Worm (Caenorhabditis elegans) whole organism, midembryonic: ENCODE measurements around the gene lim-8.

Experiments
- T22C8.4 ChIP-seq: fragments of 200-800 bp; sonication (Bioruptor generic); IDR thresholded peaks from 2 replicates; pipeline ENCODE4 v1.3.6; 2022; ENCODE audit warnings: missing genetic modification characterization, missing compliant biosample characterization
- flt-1 ChIP-seq: fragments of 200-800 bp; sonication (Bioruptor generic); IDR thresholded peaks from 2 replicates; pipeline ENCODE4 v1.3.6; 2022; ENCODE audit warnings: missing genetic modification characterization, missing compliant biosample characterization
- klf-2 ChIP-seq: fragments of 200-800 bp; sonication (Bioruptor generic); conservative IDR thresholded peaks from 2 replicates; pipeline ENCODE4 v1.3.6; 2022; ENCODE audit warnings: missing genetic modification reagents, missing genetic modification characterization, missing compliant biosample characterization
- med-1 ChIP-seq: sonication (generic microtip); optimal IDR thresholded peaks from 2 replicates; lab custom pipeline; 2017; ENCODE audit warnings: missing genetic modification characterization, mild to moderate bottlenecking, missing compliant biosample characterization, antibody characterized with exemption, missing genetic modification reagents; ENCODE audit not compliant: insufficient read depth
- tab-1 ChIP-seq: fragments of 200-800 bp; sonication (Bioruptor generic); IDR thresholded peaks from 2 replicates; pipeline ENCODE4 v1.3.6; 2022; ENCODE audit warnings: missing genetic modification characterization, missing compliant biosample characterization
- ztf-23 ChIP-seq: fragments of 200-800 bp; sonication (Bioruptor generic); IDR thresholded peaks from 2 replicates; pipeline ENCODE4 v1.3.6; 2022; ENCODE audit warnings: missing genetic modification reagents, missing genetic modification characterization, missing compliant biosample characterization

DNA sequence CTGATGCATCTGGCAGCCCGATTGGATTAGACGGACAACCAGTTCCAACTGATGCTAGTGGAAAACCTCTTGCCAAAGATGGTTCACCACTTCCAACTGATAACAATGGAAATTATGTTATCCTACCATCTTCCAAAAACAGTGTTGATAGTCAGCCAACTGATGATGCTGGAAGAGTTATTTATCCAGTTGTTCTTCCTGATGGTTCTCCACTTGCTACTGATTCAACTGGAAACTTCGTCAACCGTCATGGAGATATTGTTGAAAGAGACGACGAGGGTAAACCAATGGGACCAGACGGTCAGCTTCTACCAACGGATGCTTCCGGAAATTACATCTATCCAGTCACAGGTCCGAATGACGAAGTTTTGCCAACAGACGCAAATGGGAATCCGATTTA lies 45.8 kb upstream of the lim-8 start:
- TF ChIP-seq med-1 (GFP tag; lab: Kevin White, UChicago): no peak
- no peak for TF ChIP-seq flt-1 (GFP tag; lab: Robert Waterston, UW)
- no peak for TF ChIP-seq tab-1 (GFP tag; lab: Robert Waterston, UW)
- no peak for TF ChIP-seq klf-2 (GFP tag; lab: Robert Waterston, UW)
- TF ChIP-seq ztf-23 (GFP tag; lab: Robert Waterston, UW): no peak
- TF ChIP-seq T22C8.4 (GFP tag; lab: Robert Waterston, UW): no peak
